Worm (Caenorhabditis elegans): ENCODE results near the gene ZK673.4.

ce11 chrII:10482899-10483298 is 30.2 kb downstream of the ZK673.4 start:
- TF ChIP-seq tra-1 (GFP tag; IDR thresholded peaks at IDR 0.05) (no peak), nhr-28 (tag; optimal IDR thresholded peaks at IDR 0.05) (peak; percentile 61), F37D6.2 (tag; optimal IDR thresholded peaks at IDR 0.05) (no peak), ama-1 (optimal IDR thresholded peaks at IDR 0.05) (no peak), hlh-30 (tag; optimal IDR thresholded peaks at IDR 0.05; ENCODE audit: insufficient read depth) (no peak), jun-1 (tag; optimal IDR thresholded peaks at IDR 0.05) (no peak), ceh-82 (tag; optimal IDR thresholded peaks at IDR 0.05) (no peak), dve-1 (tag; optimal IDR thresholded peaks at IDR 0.05; ENCODE audit: insufficient read depth) (peak; percentile 13), fos-1 (tag; optimal IDR thresholded peaks at IDR 0.05) (no peak), ceh-32 (tag; optimal IDR thresholded peaks at IDR 0.05; ENCODE audit: poor library complexity) (no peak), daf-12 (tag; optimal IDR thresholded peaks at IDR 0.05) (no peak)
